Fruit fly (Drosophila melanogaster) whole organism, pupa: ENCODE results near the gene Theg.

Experiments
- CG10348 ChIP-seq: fragments of 200-800 bp; sonication (Bioruptor generic); IDR thresholded peaks from 2 replicates; pipeline ENCODE4 v1.3.6; 2022; ENCODE audit warnings: missing biosample characterization, missing genetic modification characterization
- CG12605 ChIP-seq: fragments of 200-800 bp; sonication (Bioruptor generic); IDR thresholded peaks from 2 replicates; pipeline ENCODE4 v1.3.6; 2022; ENCODE audit warnings: missing biosample characterization, missing genetic modification characterization
- CG14655 ChIP-seq: fragments of 200-800 bp; sonication (Bioruptor generic); optimal IDR thresholded peaks from 3 replicates; lab custom pipeline; 2017; ENCODE audit warnings: mild to moderate bottlenecking, missing biosample characterization, missing genetic modification reagents, missing genetic modification characterization
- CG15710 ChIP-seq: fragments of 200-800 bp; sonication (Bioruptor generic); optimal IDR thresholded peaks from 2 replicates; lab custom pipeline; 2018; ENCODE audit warnings: missing biosample characterization, mild to moderate bottlenecking, missing genetic modification characterization, moderate library complexity
- CG34367 ChIP-seq: fragments of 200-800 bp; sonication (Bioruptor generic); optimal IDR thresholded peaks from 2 replicates; lab custom pipeline; 2018; ENCODE audit warnings: missing biosample characterization, mild to moderate bottlenecking, missing genetic modification characterization
- CG8159 ChIP-seq: fragments of 200-800 bp; sonication (Bioruptor generic); optimal IDR thresholded peaks from 3 replicates; lab custom pipeline; 2018; ENCODE audit warnings: missing biosample characterization, mild to moderate bottlenecking, missing genetic modification characterization, moderate library complexity
- CG8301 ChIP-seq: fragments of 200-800 bp; sonication (Bioruptor generic); optimal IDR thresholded peaks from 2 replicates; lab custom pipeline; 2018; ENCODE audit warnings: missing biosample characterization, mild to moderate bottlenecking, missing genetic modification characterization
- CG9948 ChIP-seq: fragments of 200-800 bp; sonication (Bioruptor generic); optimal IDR thresholded peaks from 2 replicates; lab custom pipeline; 2018; ENCODE audit warnings: missing biosample characterization, mild to moderate bottlenecking, missing genetic modification characterization, moderate library complexity
- EcR ChIP-seq: fragments of 200-800 bp; sonication (Bioruptor generic); optimal IDR thresholded peaks from 3 replicates; lab custom pipeline; 2019; ENCODE audit warnings: missing biosample characterization, missing genetic modification characterization, mild to moderate bottlenecking, moderate library complexity, missing genetic modification reagents
- Ets98B ChIP-seq: fragments of 200-800 bp; sonication (Bioruptor generic); IDR thresholded peaks from 2 replicates; pipeline ENCODE4 v1.3.6; 2022; ENCODE audit warnings: missing biosample characterization, missing genetic modification characterization
- gl ChIP-seq: fragments of 200-800 bp; sonication (Bioruptor generic); optimal IDR thresholded peaks from 2 replicates; lab custom pipeline; 2018; ENCODE audit warnings: missing biosample characterization, mild to moderate bottlenecking, missing genetic modification characterization
- rn ChIP-seq: fragments of 200-800 bp; sonication (Bioruptor generic); IDR thresholded peaks from 2 replicates; pipeline ENCODE4 v1.3.6; 2022; ENCODE audit warnings: missing biosample characterization, missing genetic modification characterization

DNA sequence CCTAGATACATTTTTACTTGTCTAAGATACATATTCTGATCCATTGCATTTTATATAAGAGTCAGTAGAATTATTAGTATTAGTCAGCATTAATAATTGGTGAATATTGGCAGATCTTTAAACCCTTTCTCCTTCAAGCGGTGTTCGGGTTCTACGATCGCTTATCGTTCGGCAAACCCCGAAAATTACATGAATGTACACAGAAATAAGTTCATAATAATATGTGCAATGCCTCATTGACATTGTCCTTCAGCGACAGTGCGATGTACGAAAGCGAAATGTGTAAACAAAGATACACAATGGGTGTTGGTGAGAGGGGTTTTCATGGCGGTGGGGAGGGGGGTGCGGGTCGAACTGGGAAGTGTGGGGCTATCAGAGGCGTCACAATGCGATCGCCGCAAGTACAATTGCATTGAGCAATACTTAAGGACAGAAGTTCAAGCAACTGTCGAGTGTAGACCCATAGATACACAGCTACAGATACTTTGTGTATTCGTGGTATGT lies 38.1 kb upstream of the Theg start:
- TF ChIP-seq gl (no peak), CG12605 (GFP tag; lab: Robert Waterston, UW) (no peak), CG10348 (no peak), CG8301 (tag; lab: Kevin White, UChicago) (no peak), CG14655 (GFP tag; lab: Kevin White, UChicago) (no peak), EcR (GFP tag; lab: Kevin White, UChicago) (peak; percentile 96), CG8159 (tag; lab: Kevin White, UChicago) (no peak), CG15710 (tag; lab: Kevin White, UChicago) (no peak), rn (no peak), CG9948 (no peak), CG34367 (tag; lab: Kevin White, UChicago) (no peak), Ets98B (GFP tag; lab: Robert Waterston, UW) (no peak)
